Worm (Caenorhabditis elegans) whole organism, L3 larva: ENCODE measurements around the gene H03G16.6.
A peak's percentile ranks its signal among the peaks of the same experiment; 100 is the strongest.

Experiments
- R02D3.7 ChIP-seq: fragments of 150-350 bp; optimal IDR thresholded peaks from 2 replicates; lab custom pipeline; 2014; ENCODE audit warnings: missing biosample characterization, missing genetic modification characterization
- ZK546.5 ChIP-seq: sonication (generic microtip); optimal IDR thresholded peaks from 2 replicates; lab custom pipeline; 2017; ENCODE audit warnings: missing biosample characterization, missing genetic modification characterization
- ceh-16 ChIP-seq: sonication (generic microtip); optimal IDR thresholded peaks from 2 replicates; lab custom pipeline; 2017; ENCODE audit warnings: missing biosample characterization, missing genetic modification characterization
- ceh-28 ChIP-seq: fragments of 150-350 bp; optimal IDR thresholded peaks from 2 replicates; lab custom pipeline; 2014; ENCODE audit warnings: missing biosample characterization, missing genetic modification reagents, missing genetic modification characterization
- ceh-82 ChIP-seq: fragments of 150-350 bp; optimal IDR thresholded peaks from 2 replicates; lab custom pipeline; 2014; ENCODE audit warnings: missing biosample characterization, missing genetic modification characterization
- ceh-9 ChIP-seq: sonication (generic microtip); optimal IDR thresholded peaks from 2 replicates; lab custom pipeline; 2018; ENCODE audit warnings: missing biosample characterization, missing genetic modification characterization
- daf-12 ChIP-seq: fragments of 150-350 bp; optimal IDR thresholded peaks from 2 replicates; lab custom pipeline; 2014; ENCODE audit warnings: missing biosample characterization, missing genetic modification reagents, missing genetic modification characterization
- egl-27 ChIP-seq: sonication (generic microtip); optimal IDR thresholded peaks from 4 replicates; lab custom pipeline; 2017; ENCODE audit warnings: missing biosample characterization, missing genetic modification reagents, missing genetic modification characterization
- elt-1 ChIP-seq: fragments of 150-350 bp; optimal IDR thresholded peaks from 2 replicates; lab custom pipeline; 2014; ENCODE audit warnings: missing biosample characterization, missing genetic modification characterization
- elt-2 ChIP-seq: sonication (generic microtip); optimal IDR thresholded peaks from 2 replicates; lab custom pipeline; 2016; ENCODE audit warnings: missing genetic modification reagents, mild to moderate bottlenecking, missing genetic modification characterization, missing compliant biosample characterization
- elt-3 ChIP-seq, 3 experiments: fragments of 150-350 bp in 1 of 3; sonication (generic microtip) in 2 of 3; optimal IDR thresholded peaks; 2 replicates in 2 of 3; 4 replicates in 1 of 3; lab custom pipeline; 2014 to 2017; ENCODE audit warnings: missing biosample characterization in 3 of 3, missing genetic modification characterization in 3 of 3
- fkh-10 ChIP-seq: sonication (generic microtip); optimal IDR thresholded peaks from 2 replicates; lab custom pipeline; 2017; ENCODE audit warnings: missing biosample characterization, missing genetic modification reagents, missing genetic modification characterization
- fkh-2 ChIP-seq: fragments of 150-350 bp; optimal IDR thresholded peaks from 2 replicates; lab custom pipeline; 2014; ENCODE audit warnings: missing biosample characterization, missing genetic modification reagents, missing genetic modification characterization
- fos-1 ChIP-seq: fragments of 150-350 bp; optimal IDR thresholded peaks from 2 replicates; lab custom pipeline; 2014; ENCODE audit warnings: missing biosample characterization, missing genetic modification characterization
- jun-1 ChIP-seq: fragments of 150-350 bp; optimal IDR thresholded peaks from 2 replicates; lab custom pipeline; 2014; ENCODE audit warnings: missing biosample characterization, missing genetic modification reagents, missing genetic modification characterization
- lin-15B ChIP-seq: fragments of 150-350 bp; optimal IDR thresholded peaks from 2 replicates; lab custom pipeline; 2014; ENCODE audit warnings: missing biosample characterization, missing genetic modification characterization
- lin-39 ChIP-seq: fragments of 150-350 bp; optimal IDR thresholded peaks from 2 replicates; lab custom pipeline; 2018; ENCODE audit warnings: missing biosample characterization, missing genetic modification reagents, missing genetic modification characterization
- mdl-1 ChIP-seq: fragments of 150-350 bp; optimal IDR thresholded peaks from 2 replicates; lab custom pipeline; 2014; ENCODE audit warnings: missing biosample characterization, missing genetic modification characterization
- mml-1 ChIP-seq: fragments of 150-350 bp; sonication (generic microtip); optimal IDR thresholded peaks from 3 replicates; lab custom pipeline; 2014; ENCODE audit warnings: missing biosample characterization, missing genetic modification characterization
- nfya-1 ChIP-seq: sonication (generic microtip); optimal IDR thresholded peaks from 2 replicates; lab custom pipeline; 2017; ENCODE audit warnings: missing genetic modification characterization, mild to moderate bottlenecking, missing compliant biosample characterization, antibody characterized with exemption, moderate library complexity; ENCODE audit not compliant: insufficient read depth
- nhr-11 ChIP-seq: fragments of 150-350 bp; optimal IDR thresholded peaks from 2 replicates; lab custom pipeline; 2014; ENCODE audit warnings: missing biosample characterization, missing genetic modification characterization
- nhr-12 ChIP-seq: fragments of 150-350 bp; optimal IDR thresholded peaks from 2 replicates; lab custom pipeline; 2014; ENCODE audit warnings: missing biosample characterization, missing genetic modification characterization
- nhr-23 ChIP-seq: fragments of 150-350 bp; optimal IDR thresholded peaks from 2 replicates; lab custom pipeline; 2014; ENCODE audit warnings: missing biosample characterization, missing genetic modification reagents, missing genetic modification characterization
- nhr-237 ChIP-seq: fragments of 150-350 bp; optimal IDR thresholded peaks from 2 replicates; lab custom pipeline; 2014; ENCODE audit warnings: missing biosample characterization, missing genetic modification characterization
- nhr-25 ChIP-seq: sonication (generic microtip); optimal IDR thresholded peaks from 2 replicates; lab custom pipeline; 2017; ENCODE audit warnings: missing biosample characterization, missing genetic modification characterization
- nhr-28 ChIP-seq: fragments of 150-350 bp; optimal IDR thresholded peaks from 2 replicates; lab custom pipeline; 2014; ENCODE audit warnings: missing biosample characterization, missing genetic modification characterization
- nhr-43 ChIP-seq: sonication (generic microtip); optimal IDR thresholded peaks from 2 replicates; lab custom pipeline; 2016; ENCODE audit warnings: mild to moderate bottlenecking, missing genetic modification characterization, missing compliant biosample characterization; ENCODE audit not compliant: poor library complexity, severe bottlenecking
- nhr-67 ChIP-seq: fragments of 150-350 bp; optimal IDR thresholded peaks from 2 replicates; lab custom pipeline; 2014; ENCODE audit warnings: missing biosample characterization, missing genetic modification characterization
- nhr-76 ChIP-seq: fragments of 150-350 bp; sonication (generic microtip); optimal IDR thresholded peaks from 5 replicates; lab custom pipeline; 2014; ENCODE audit warnings: missing biosample characterization, missing genetic modification characterization
- nhr-77 ChIP-seq: fragments of 150-350 bp; optimal IDR thresholded peaks from 2 replicates; lab custom pipeline; 2014; ENCODE audit warnings: missing biosample characterization, missing genetic modification characterization
- pha-4 ChIP-seq: fragments of 150-350 bp; optimal IDR thresholded peaks from 2 replicates; lab custom pipeline; 2014; ENCODE audit warnings: missing biosample characterization, missing genetic modification reagents, missing genetic modification characterization
- pqm-1 ChIP-seq: fragments of 150-350 bp; optimal IDR thresholded peaks from 2 replicates; lab custom pipeline; 2017; ENCODE audit warnings: missing biosample characterization, missing genetic modification characterization, inconsistent platforms
- skn-1 ChIP-seq: fragments of 150-350 bp; optimal IDR thresholded peaks from 2 replicates; lab custom pipeline; 2014; ENCODE audit warnings: missing biosample characterization, missing genetic modification characterization
- snpc-4 ChIP-seq: fragments of 150-350 bp; optimal IDR thresholded peaks from 2 replicates; lab custom pipeline; 2014; ENCODE audit warnings: missing biosample characterization, missing genetic modification characterization
- tbx-2 ChIP-seq: sonication (generic microtip); optimal IDR thresholded peaks from 2 replicates; lab custom pipeline; 2016; ENCODE audit warnings: mild to moderate bottlenecking, missing genetic modification characterization, missing compliant biosample characterization
- unc-62 ChIP-seq: fragments of 150-350 bp; sonication (generic microtip); optimal IDR thresholded peaks from 4 replicates; lab custom pipeline; 2014; ENCODE audit warnings: missing biosample characterization, missing genetic modification reagents, missing genetic modification characterization
- zag-1 ChIP-seq: fragments of 150-350 bp; optimal IDR thresholded peaks from 2 replicates; lab custom pipeline; 2014; ENCODE audit warnings: missing biosample characterization, missing genetic modification characterization
- ztf-11 ChIP-seq: fragments of 150-350 bp; optimal IDR thresholded peaks from 2 replicates; lab custom pipeline; 2014; ENCODE audit warnings: missing biosample characterization, missing genetic modification characterization
- ztf-4 ChIP-seq: fragments of 150-350 bp; optimal IDR thresholded peaks from 2 replicates; lab custom pipeline; 2014; ENCODE audit warnings: missing biosample characterization, missing genetic modification characterization

H03G16.6 gene

ce11 chrX:15060303-15060702 is 7.8 kb downstream of the H03G16.6 start, which contains the start of gene fbxa-96:
Gene fbxa-96, minus strand, starts transcription at chrX:15060403.
- TF ChIP-seq daf-12 (no peak), pha-4 (tag; lab: Kevin White, UChicago) (no peak), skn-1 (tag; lab: Kevin White, UChicago) (no peak), ztf-11 (tag; lab: Kevin White, UChicago) (no peak)

- TF ChIP-seq skn-1 (tag; lab: Kevin White, UChicago) (no peak), elt-2 (tag; lab: Kevin White, UChicago) (no peak), unc-62 (no peak), mdl-1 (tag; lab: Kevin White, UChicago) (no peak), lin-39 (tag; lab: Kevin White, UChicago) (no peak), fkh-10 (GFP tag; lab: Kevin White, UChicago) (no peak), nhr-23 (tag; lab: Kevin White, UChicago) (no peak), daf-12 (no peak), elt-3 (tag; optimal IDR thresholded peaks at IDR 0.05; lab: Kevin White, UChicago) (no peak), pha-4 (tag; lab: Kevin White, UChicago) (no peak), fos-1 (tag; lab: Kevin White, UChicago) (no peak), ZK546.5 (tag; lab: Kevin White, UChicago) (no peak), zag-1 (no peak), mml-1 (tag; lab: Kevin White, UChicago) (no peak), nhr-76 (no peak), tbx-2 (tag; lab: Kevin White, UChicago) (no peak), nhr-28 (no peak), elt-1 (no peak)
Observed at ce11 chrX:15069242-15069641, 16.8 kb downstream of the H03G16.6 start, which contains the start of gene mam-6. Gene mam-6, minus strand, starts transcription at chrX:15069342.

ce11 chrX:15070137-15070536 is 17.7 kb downstream of the H03G16.6 start:
- no peak for TF ChIP-seq nhr-237 (tag; lab: Kevin White, UChicago)
- no peak for TF ChIP-seq nfya-1 (tag; lab: Kevin White, UChicago)
- no peak for TF ChIP-seq skn-1 (tag; lab: Kevin White, UChicago)
- no peak for TF ChIP-seq fkh-2 (tag; lab: Kevin White, UChicago)
- TF ChIP-seq nhr-67 (tag; lab: Kevin White, UChicago), result no peak
- no peak for TF ChIP-seq daf-12
- TF ChIP-seq jun-1 (tag; lab: Kevin White, UChicago), result no peak
- no peak for TF ChIP-seq R02D3.7
- TF ChIP-seq nhr-76, result no peak
- TF ChIP-seq, all 47 proteins: peak for 0

ce11 chrX:15072877-15073276 is 20.4 kb downstream of the H03G16.6 start:
- TF ChIP-seq ceh-28 (tag; lab: Kevin White, UChicago) (peak; percentile 69), daf-12 (no peak), ztf-11 (tag; lab: Kevin White, UChicago) (no peak), nhr-237 (tag; lab: Kevin White, UChicago) (no peak), lin-15B (tag; lab: Kevin White, UChicago) (no peak), nhr-43 (tag; lab: Kevin White, UChicago) (peak; percentile 52), nhr-28 (no peak), nhr-12 (no peak), nhr-23 (tag; lab: Kevin White, UChicago) (peak; percentile 65), nhr-11 (tag; lab: Kevin White, UChicago) (no peak), nhr-25 (peak; percentile 60)

- TF ChIP-seq ztf-4 (tag; lab: Kevin White, UChicago) (no peak), snpc-4 (tag; lab: Kevin White, UChicago) (peak; percentile 2), mdl-1 (tag; lab: Kevin White, UChicago) (no peak)
Observed at ce11 chrX:15073479-15073878, 21.0 kb downstream of the H03G16.6 start.

ce11 chrX:15075170-15075569 is 22.7 kb downstream of the H03G16.6 start:
- TF ChIP-seq nhr-77, result no peak
- TF ChIP-seq jun-1 (tag; lab: Kevin White, UChicago), result no peak
- no peak for TF ChIP-seq ceh-9 (tag; lab: Kevin White, UChicago)
- no peak for TF ChIP-seq pqm-1
- no peak for TF ChIP-seq ceh-82 (tag; lab: Kevin White, UChicago)
- no peak for TF ChIP-seq R02D3.7
- no peak for TF ChIP-seq ceh-16 (tag; lab: Kevin White, UChicago)
- TF ChIP-seq fos-1 (tag; lab: Kevin White, UChicago), result no peak
- TF ChIP-seq egl-27 (tag; lab: Kevin White, UChicago), result no peak
- no peak for TF ChIP-seq nfya-1 (tag; lab: Kevin White, UChicago)
